Fruit fly (Drosophila melanogaster) whole organism, embryonic: Measurements from ENCODE around the gene mRpL48.
A peak's percentile ranks its signal among the peaks of the same experiment; 100 is the strongest.

ENCODE experiments used
- Atf6 ChIP-seq: fragments of 200-800 bp; sonication (Bioruptor generic); IDR thresholded peaks from 2 replicates; pipeline ENCODE4 v1.3.6; 2022; ENCODE audit warnings: missing biosample characterization, missing genetic modification characterization
- CG10147 ChIP-seq: fragments of 200-800 bp; sonication (Bioruptor generic); optimal IDR thresholded peaks from 2 replicates; lab custom pipeline; 2019; ENCODE audit warnings: missing biosample characterization, mild to moderate bottlenecking, missing genetic modification characterization, moderate library complexity
- CG11247 ChIP-seq: fragments of 200-800 bp; sonication (Bioruptor generic); IDR thresholded peaks from 2 replicates; pipeline ENCODE4 v1.3.6; 2022; ENCODE audit warnings: missing biosample characterization, missing genetic modification characterization
- CG11398 ChIP-seq: fragments of 200-800 bp; sonication (Bioruptor generic); optimal IDR thresholded peaks from 2 replicates; lab custom pipeline; 2016; ENCODE audit warnings: missing biosample characterization, missing genetic modification characterization
- CG1233 ChIP-seq: fragments of 200-800 bp; sonication (Bioruptor generic); optimal IDR thresholded peaks from 4 replicates; lab custom pipeline; 2018; ENCODE audit warnings: missing biosample characterization, mild to moderate bottlenecking, missing genetic modification characterization
- CG12659 ChIP-seq: fragments of 200-800 bp; sonication (Bioruptor generic); optimal IDR thresholded peaks from 3 replicates; lab custom pipeline; 2017; ENCODE audit warnings: mild to moderate bottlenecking, missing biosample characterization, missing genetic modification reagents, missing genetic modification characterization
- CG13287 ChIP-seq: fragments of 200-800 bp; sonication (Bioruptor generic); IDR thresholded peaks from 2 replicates; pipeline ENCODE4 v1.3.6; 2022; ENCODE audit warnings: missing biosample characterization, missing genetic modification characterization; ENCODE audit not compliant: partially characterized antibody
- CG14710 ChIP-seq: fragments of 200-800 bp; sonication (Bioruptor generic); optimal IDR thresholded peaks from 3 replicates; lab custom pipeline; 2019; ENCODE audit warnings: missing biosample characterization, mild to moderate bottlenecking, missing genetic modification characterization, moderate library complexity
- CG14965 ChIP-seq: fragments of 200-800 bp; sonication (Bioruptor generic); optimal IDR thresholded peaks from 2 replicates; lab custom pipeline; 2016; ENCODE audit warnings: missing biosample characterization, missing genetic modification characterization, borderline replicate concordance
- CG15696 ChIP-seq: fragments of 200-800 bp; sonication (Bioruptor generic); optimal IDR thresholded peaks from 2 replicates; lab custom pipeline; 2019; ENCODE audit warnings: missing biosample characterization, mild to moderate bottlenecking, missing genetic modification characterization, moderate library complexity
- CG1603 ChIP-seq: fragments of 200-800 bp; sonication (Bioruptor generic); optimal IDR thresholded peaks from 2 replicates; lab custom pipeline; 2019; ENCODE audit warnings: missing biosample characterization, mild to moderate bottlenecking, missing genetic modification characterization, moderate library complexity
- CG17385 ChIP-seq: fragments of 200-800 bp; sonication (Bioruptor generic); optimal IDR thresholded peaks from 3 replicates; lab custom pipeline; 2018; ENCODE audit warnings: missing biosample characterization, mild to moderate bottlenecking, missing genetic modification characterization
- CG17912 ChIP-seq: fragments of 200-800 bp; sonication (Bioruptor generic); optimal IDR thresholded peaks from 2 replicates; lab custom pipeline; 2018; ENCODE audit warnings: missing biosample characterization, mild to moderate bottlenecking, missing genetic modification characterization
- CG1832 ChIP-seq: fragments of 200-800 bp; sonication (Bioruptor generic); optimal IDR thresholded peaks from 2 replicates; lab custom pipeline; 2017; ENCODE audit warnings: missing biosample characterization, mild to moderate bottlenecking, missing genetic modification characterization, inconsistent platforms
- CG31365 ChIP-seq: fragments of 200-800 bp; sonication (Bioruptor generic); optimal IDR thresholded peaks from 2 replicates; lab custom pipeline; 2018; ENCODE audit warnings: missing biosample characterization, mild to moderate bottlenecking, missing genetic modification characterization
- CG31441 ChIP-seq: fragments of 200-800 bp; sonication (Bioruptor generic); IDR thresholded peaks from 2 replicates; pipeline ENCODE4 v1.3.6; 2022; ENCODE audit warnings: missing biosample characterization, missing genetic modification characterization
- CG3847 ChIP-seq: fragments of 200-800 bp; sonication (Bioruptor generic); IDR thresholded peaks from 2 replicates; pipeline ENCODE4 v1.3.6; 2022; ENCODE audit warnings: missing biosample characterization, missing genetic modification characterization
- CG4424 ChIP-seq: fragments of 200-800 bp; sonication (Bioruptor generic); optimal IDR thresholded peaks from 3 replicates; lab custom pipeline; 2016; ENCODE audit warnings: missing biosample characterization, missing genetic modification characterization
- CG6683 ChIP-seq: fragments of 200-800 bp; sonication (Bioruptor generic); optimal IDR thresholded peaks from 2 replicates; lab custom pipeline; 2017; ENCODE audit warnings: missing biosample characterization, mild to moderate bottlenecking, missing genetic modification characterization, missing genetic modification reagents
- CG7357 ChIP-seq: fragments of 200-800 bp; sonication (Bioruptor generic); IDR thresholded peaks from 3 replicates; pipeline ENCODE4 v1.3.6; 2022; ENCODE audit warnings: missing biosample characterization, missing genetic modification characterization
- CG8281 ChIP-seq: fragments of 200-800 bp; sonication (Bioruptor generic); optimal IDR thresholded peaks from 2 replicates; lab custom pipeline; 2018; ENCODE audit warnings: missing biosample characterization, mild to moderate bottlenecking, missing genetic modification characterization, moderate library complexity
- CG8944 ChIP-seq: fragments of 200-800 bp; sonication (Bioruptor generic); optimal IDR thresholded peaks from 3 replicates; lab custom pipeline; 2016; ENCODE audit warnings: missing biosample characterization, missing genetic modification characterization
- Camta ChIP-seq: fragments of 200-800 bp; sonication (Bioruptor generic); optimal IDR thresholded peaks from 2 replicates; lab custom pipeline; 2016; ENCODE audit warnings: missing biosample characterization, missing genetic modification characterization
- D19B ChIP-seq: fragments of 200-800 bp; sonication (Bioruptor generic); optimal IDR thresholded peaks from 2 replicates; lab custom pipeline; 2017; ENCODE audit warnings: missing biosample characterization, mild to moderate bottlenecking, missing genetic modification characterization
- Doc2 ChIP-seq: fragments of 200-800 bp; sonication (Bioruptor generic); IDR thresholded peaks from 2 replicates; pipeline ENCODE4 v1.3.6; 2022; ENCODE audit warnings: missing biosample characterization, missing genetic modification characterization
- Jarid2 ChIP-seq: fragments of 200-800 bp; sonication (Bioruptor generic); optimal IDR thresholded peaks from 3 replicates; lab custom pipeline; 2017; ENCODE audit warnings: mild to moderate bottlenecking, missing biosample characterization, missing genetic modification reagents, missing genetic modification characterization
- Kr ChIP-seq: fragments of 200-800 bp; sonication (Bioruptor generic); optimal IDR thresholded peaks from 2 replicates; lab custom pipeline; 2017; ENCODE audit warnings: missing biosample characterization, mild to moderate bottlenecking, missing genetic modification characterization
- NC2α ChIP-seq: fragments of 200-800 bp; sonication (Bioruptor generic); optimal IDR thresholded peaks from 2 replicates; lab custom pipeline; 2016; ENCODE audit warnings: missing biosample characterization, missing genetic modification characterization
- Neu2 ChIP-seq: fragments of 200-800 bp; sonication (Bioruptor generic); optimal IDR thresholded peaks from 3 replicates; lab custom pipeline; 2016; ENCODE audit warnings: missing biosample characterization, missing genetic modification characterization, borderline replicate concordance
- NfI ChIP-seq: fragments of 200-800 bp; sonication (Bioruptor generic); optimal IDR thresholded peaks from 3 replicates; lab custom pipeline; 2018; ENCODE audit warnings: missing biosample characterization, mild to moderate bottlenecking, missing genetic modification characterization, moderate library complexity
- Oli ChIP-seq: fragments of 200-800 bp; sonication (Bioruptor generic); optimal IDR thresholded peaks from 2 replicates; lab custom pipeline; 2018; ENCODE audit warnings: missing biosample characterization, mild to moderate bottlenecking, missing genetic modification characterization, moderate library complexity
- ash1 ChIP-seq: fragments of 200-800 bp; sonication (Bioruptor generic); optimal IDR thresholded peaks from 2 replicates; lab custom pipeline; 2018; ENCODE audit warnings: missing biosample characterization, mild to moderate bottlenecking, missing genetic modification characterization
- bab2 ChIP-seq: fragments of 200-800 bp; sonication (Bioruptor generic); optimal IDR thresholded peaks from 2 replicates; lab custom pipeline; 2016; ENCODE audit warnings: missing biosample characterization, missing genetic modification characterization
- br ChIP-seq: fragments of >200 bp; optimal IDR thresholded peaks from 2 replicates; lab custom pipeline; 2017
- cad ChIP-seq: fragments of >200 bp; optimal IDR thresholded peaks from 2 replicates; lab custom pipeline; 2017; ENCODE audit warnings: missing biosample characterization, missing genetic modification characterization
- chn ChIP-seq: fragments of 200-800 bp; sonication (Bioruptor generic); optimal IDR thresholded peaks from 2 replicates; lab custom pipeline; 2016; ENCODE audit warnings: missing biosample characterization, missing genetic modification characterization
- corto ChIP-seq: fragments of 200-800 bp; sonication (Bioruptor generic); optimal IDR thresholded peaks from 2 replicates; lab custom pipeline; 2016; ENCODE audit warnings: missing biosample characterization, mild to moderate bottlenecking, missing genetic modification characterization, moderate library complexity
- danr ChIP-seq: fragments of 200-800 bp; sonication (Bioruptor generic); IDR thresholded peaks from 2 replicates; pipeline ENCODE4 v1.3.6; 2022; ENCODE audit warnings: missing biosample characterization, missing genetic modification characterization
- fd64A ChIP-seq: fragments of 200-800 bp; sonication (Bioruptor generic); optimal IDR thresholded peaks from 3 replicates; lab custom pipeline; 2018; ENCODE audit warnings: missing biosample characterization, mild to moderate bottlenecking, missing genetic modification characterization
- fu2 ChIP-seq: fragments of 200-800 bp; sonication (Bioruptor generic); optimal IDR thresholded peaks from 2 replicates; lab custom pipeline; 2016; ENCODE audit warnings: missing biosample characterization, missing genetic modification characterization
- gt ChIP-seq: fragments of 200-800 bp; sonication (Bioruptor generic); IDR thresholded peaks from 2 replicates; pipeline ENCODE4 v1.3.6; 2022; ENCODE audit warnings: missing biosample characterization, missing genetic modification characterization
- hkb ChIP-seq, 2 experiments: fragments of 200-800 bp in 1 of 2; fragments of >200 bp in 1 of 2; sonication (Bioruptor generic) in 1 of 2; IDR thresholded peaks in 1 of 2; optimal IDR thresholded peaks in 1 of 2; 2 replicates each; pipeline versions ENCODE4 v1.3.6 to Lab custom; 2017 to 2022; ENCODE audit warnings: missing biosample characterization in 1 of 2, missing genetic modification characterization in 1 of 2
- kni ChIP-seq: fragments of 200-800 bp; sonication (Bioruptor generic); optimal IDR thresholded peaks from 3 replicates; lab custom pipeline; 2017; ENCODE audit warnings: mild to moderate bottlenecking, missing biosample characterization, missing genetic modification reagents, missing genetic modification characterization
- mld ChIP-seq: fragments of 200-800 bp; sonication (Bioruptor generic); IDR thresholded peaks from 3 replicates; pipeline ENCODE4 v1.3.6; 2022; ENCODE audit warnings: missing biosample characterization, missing genetic modification characterization; ENCODE audit not compliant: partially characterized antibody
- pb ChIP-seq: fragments of 200-800 bp; sonication (Bioruptor generic); optimal IDR thresholded peaks from 3 replicates; lab custom pipeline; 2016; ENCODE audit warnings: missing biosample characterization, missing genetic modification characterization
- pho ChIP-seq: fragments of 200-800 bp; sonication (Bioruptor generic); optimal IDR thresholded peaks from 2 replicates; lab custom pipeline; 2016; ENCODE audit warnings: missing biosample characterization, missing genetic modification characterization
- pnt ChIP-seq: fragments of 200-800 bp; sonication (Bioruptor generic); optimal IDR thresholded peaks from 3 replicates; lab custom pipeline; 2016; ENCODE audit warnings: missing biosample characterization, missing genetic modification characterization
- prd ChIP-seq, 3 experiments: fragments of >200 bp in 2 of 3; fragments of 200-800 bp in 1 of 3; sonication (Bioruptor generic) in 1 of 3; optimal IDR thresholded peaks in 2 of 3; IDR thresholded peaks in 1 of 3; 2 replicates in 2 of 3; 3 replicates in 1 of 3; pipeline versions ENCODE4 v1.3.6 to Lab custom; 2017 to 2022; ENCODE audit warnings: missing biosample characterization in 1 of 3, missing genetic modification characterization in 1 of 3
- run ChIP-seq: fragments of 200-800 bp; sonication (Bioruptor generic); optimal IDR thresholded peaks from 3 replicates; lab custom pipeline; 2018; ENCODE audit warnings: missing biosample characterization, mild to moderate bottlenecking, missing genetic modification characterization
- tap ChIP-seq: fragments of 200-800 bp; optimal IDR thresholded peaks from 3 replicates; lab custom pipeline; 2019; ENCODE audit warnings: missing biosample characterization, mild to moderate bottlenecking, missing genetic modification characterization, moderate library complexity
- vfl ChIP-seq: fragments of 200-800 bp; sonication (Bioruptor generic); optimal IDR thresholded peaks from 2 replicates; lab custom pipeline; 2016; ENCODE audit warnings: missing biosample characterization, missing genetic modification characterization

The mRpL48 gene

DNA sequence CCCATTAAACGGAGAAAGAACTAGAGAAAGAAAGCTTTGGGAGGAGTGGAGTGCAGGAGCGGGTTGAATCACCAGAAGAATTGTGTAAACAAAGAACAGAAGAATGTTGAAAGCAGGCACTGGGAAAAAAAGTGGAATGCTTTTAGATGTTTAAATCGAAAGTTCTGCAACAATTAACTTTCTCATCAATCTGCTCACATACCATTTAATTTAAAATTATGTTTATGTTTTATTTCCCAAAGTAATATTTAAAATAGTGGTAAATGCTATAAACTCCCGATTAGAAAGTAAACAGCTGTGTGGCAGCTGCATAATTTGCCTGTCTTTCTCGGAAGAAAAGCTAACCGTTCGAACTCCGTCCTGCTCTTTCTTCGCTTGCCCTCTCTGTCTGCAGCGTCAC lies 27.8 kb downstream of the mRpL48 start (continued):
- TF ChIP-seq CG17385 (GFP tag; lab: Kevin White, UChicago) (no peak), CG12659 (no peak), CG7357 (GFP tag; lab: Robert Waterston, UW) (no peak), gt (GFP tag; lab: Robert Waterston, UW) (no peak), D19B (no peak), fd64A (no peak), run (tag; lab: Kevin White, UChicago) (no peak), bab2 (GFP tag; lab: Kevin White, UChicago) (no peak), CG10147 (GFP tag; lab: Kevin White, UChicago) (no peak), corto (GFP tag; lab: Kevin White, UChicago) (no peak), CG11247 (GFP tag; lab: Robert Waterston, UW) (no peak), br (no peak), CG1603 (tag; lab: Kevin White, UChicago) (peak; percentile 56), NC2α (no peak), CG31365 (no peak), NfI (GFP tag; lab: Kevin White, UChicago) (no peak), Atf6 (GFP tag; lab: Robert Waterston, UW) (no peak), Jarid2 (no peak), CG11398 (GFP tag; lab: Kevin White, UChicago) (no peak), Oli (tag; lab: Kevin White, UChicago) (peak; percentile 23), pnt (GFP tag; lab: Kevin White, UChicago) (no peak), pho (GFP tag; lab: Kevin White, UChicago) (no peak), CG13287 (GFP tag; lab: Robert Waterston, UW) (no peak), Camta (GFP tag; lab: Kevin White, UChicago) (no peak), CG31441 (GFP tag; lab: Robert Waterston, UW) (peak; percentile 52; the same call in 1 of the 2 replicates), CG8944 (GFP tag; lab: Kevin White, UChicago) (peak; percentile 7), fu2 (GFP tag; lab: Kevin White, UChicago) (no peak), kni (no peak), danr (no peak), Doc2 (GFP tag; lab: Robert Waterston, UW) (no peak), CG4424 (GFP tag; lab: Kevin White, UChicago) (peak; percentile 18), CG3847 (GFP tag; lab: Robert Waterston, UW) (no peak), pb (GFP tag; lab: Kevin White, UChicago) (no peak), cad (GFP tag; lab: Kevin White, UChicago) (no peak), hkb (optimal IDR thresholded peaks at IDR 0.05; lab: Kevin White, UChicago) (no peak), hkb (GFP tag; IDR thresholded peaks at IDR 0.05; lab: Robert Waterston, UW) (no peak), chn (GFP tag; lab: Kevin White, UChicago) (no peak), Kr (GFP tag; lab: Kevin White, UChicago) (no peak), ash1 (GFP tag; lab: Kevin White, UChicago) (no peak), CG1233 (GFP tag; lab: Kevin White, UChicago) (no peak), tap (tag; lab: Kevin White, UChicago) (no peak), CG1832 (no peak), CG6683 (GFP tag; lab: Kevin White, UChicago) (no peak), CG17912 (GFP tag; lab: Kevin White, UChicago) (no peak), vfl (GFP tag; lab: Kevin White, UChicago) (no peak), CG8281 (tag; lab: Kevin White, UChicago) (no peak), CG14965 (GFP tag; lab: Kevin White, UChicago) (no peak), CG15696 (no peak), prd (optimal IDR thresholded peaks at IDR 0.05; lab: Kevin White, UChicago) (no peak), prd (GFP tag; IDR thresholded peaks at IDR 0.05; lab: Robert Waterston, UW) (peak; percentile 37; the same call in 1 of the 3 replicates), Neu2 (no peak), CG14710 (peak; percentile 51), mld (no peak)
